Worm (Caenorhabditis elegans): ENCODE data around the gene B0416.5.

The B0416.5 gene

ce11 chrX:9238692-9239091, 32.0 kb downstream of the B0416.5 start (continued):
- peak; percentile 86 for TF ChIP-seq him-1 (tag; optimal IDR thresholded peaks at IDR 0.05)
- peak; percentile 44 for TF ChIP-seq athp-1 (tag; optimal IDR thresholded peaks at IDR 0.05)
- peak; percentile 16 for TF ChIP-seq sptf-2 (GFP tag; optimal IDR thresholded peaks at IDR 0.05)
- TF ChIP-seq mxl-1 (tag; optimal IDR thresholded peaks at IDR 0.05), result peak; percentile 57
- TF ChIP-seq let-607 (tag; optimal IDR thresholded peaks at IDR 0.05), result peak in 1 of 2 experiments; percentile 35
- TF ChIP-seq B0336.3 (GFP tag; IDR thresholded peaks at IDR 0.05), result no peak
- TF ChIP-seq Y95B8A.8 (GFP tag; IDR thresholded peaks at IDR 0.05), result no peak
- TF ChIP-seq tlf-1 (GFP tag; optimal IDR thresholded peaks at IDR 0.05), result no peak
- peak; percentile 46; the same call in 1 of the 2 replicates for TF ChIP-seq attf-6 (GFP tag; IDR thresholded peaks at IDR 0.05)
- no peak for TF ChIP-seq hsf-1 (GFP tag; IDR thresholded peaks at IDR 0.05)
- no peak for TF ChIP-seq F37B4.10 (GFP tag; IDR thresholded peaks at IDR 0.05)
- TF ChIP-seq pha-4 (tag; optimal IDR thresholded peaks at IDR 0.05), result no peak
- no peak for TF ChIP-seq F55B11.4 (tag; optimal IDR thresholded peaks at IDR 0.05; ENCODE audit: borderline replicate concordance, insufficient read depth)
- TF ChIP-seq F33H1.4 (GFP tag; IDR thresholded peaks at IDR 0.05), result no peak
- no peak for TF ChIP-seq mel-28 (tag; optimal IDR thresholded peaks at IDR 0.05; ENCODE audit: borderline replicate concordance)
- TF ChIP-seq C06A6.2 (GFP tag; conservative IDR thresholded peaks at IDR 0.05), result no peak
- no peak for TF ChIP-seq lin-35 (GFP tag; optimal IDR thresholded peaks at IDR 0.05)
- TF ChIP-seq C17E4.6 (GFP tag; IDR thresholded peaks at IDR 0.05), result no peak
- TF ChIP-seq ccch-3 (GFP tag; optimal IDR thresholded peaks at IDR 0.05), result no peak
- TF ChIP-seq lsl-1 (GFP tag; optimal IDR thresholded peaks at IDR 0.05), result no peak
- peak; percentile 58 for TF ChIP-seq T07F8.4 (tag; optimal IDR thresholded peaks at IDR 0.05)
- TF ChIP-seq rec-8 (tag; optimal IDR thresholded peaks at IDR 0.05), result peak; percentile 35 to 63
- no peak for TF ChIP-seq unc-62 (GFP tag; optimal IDR thresholded peaks at IDR 0.05)
- TF ChIP-seq nfyb-1 (GFP tag; IDR thresholded peaks at IDR 0.05), result peak; percentile 15; the same call in 1 of the 2 replicates
- TF ChIP-seq sdz-38 (tag; optimal IDR thresholded peaks at IDR 0.05), result peak; percentile 7
- no peak for TF ChIP-seq zfh-2 (GFP tag; conservative IDR thresholded peaks at IDR 0.05)
- TF ChIP-seq snpc-3.4 (tag; optimal IDR thresholded peaks at IDR 0.05), result peak; percentile 58
- TF ChIP-seq nfya-2 (GFP tag; IDR thresholded peaks at IDR 0.05), result no peak
- 0 out of 2 replicates have a peak, but pooled peaks have one; percentile 53 for TF ChIP-seq pbrm-1 (GFP tag; IDR thresholded peaks at IDR 0.05)
- TF ChIP-seq nfya-1 (tag; optimal IDR thresholded peaks at IDR 0.05; ENCODE audit: borderline replicate concordance, insufficient read depth), result no peak
- no peak for TF ChIP-seq lag-1 (GFP tag; IDR thresholded peaks at IDR 0.05)
- no peak for TF ChIP-seq nhr-120 (GFP tag; IDR thresholded peaks at IDR 0.05)
- no peak for TF ChIP-seq ekl-4 (GFP tag; IDR thresholded peaks at IDR 0.05)
- no peak for TF ChIP-seq bed-2 (GFP tag; IDR thresholded peaks at IDR 0.05)
- TF ChIP-seq F23B12.7 (tag; optimal IDR thresholded peaks at IDR 0.05; ENCODE audit: insufficient read depth), result no peak
- no peak for TF ChIP-seq madf-6 (GFP tag; IDR thresholded peaks at IDR 0.05)
- no peak for TF ChIP-seq hlh-26 (GFP tag; conservative IDR thresholded peaks at IDR 0.05)
- 0 out of 2 replicates have a peak, but pooled peaks have one; percentile 54 for TF ChIP-seq ceh-40 (GFP tag; IDR thresholded peaks at IDR 0.05)
- TF ChIP-seq sea-2 (GFP tag; IDR thresholded peaks at IDR 0.05), result no peak

ce11 chrX:9237708-9238107, 32.9 kb downstream of the B0416.5 start:
- TF ChIP-seq egl-44 (GFP tag; IDR thresholded peaks at IDR 0.05) (peak; percentile 70; the same call in 1 of the 2 replicates), F37B4.10 (GFP tag; IDR thresholded peaks at IDR 0.05) (no peak), unc-130 (GFP tag; optimal IDR thresholded peaks at IDR 0.05) (no peak), zim-3 (tag; optimal IDR thresholded peaks at IDR 0.05) (peak; percentile 37), K11D2.4 (GFP tag; IDR thresholded peaks at IDR 0.05) (no peak), mel-28 (tag; optimal IDR thresholded peaks at IDR 0.05; ENCODE audit: borderline replicate concordance) (no peak), pbrm-1 (GFP tag; IDR thresholded peaks at IDR 0.05) (peak; percentile 60; the same call in 1 of the 2 replicates), dpff-1 (tag; optimal IDR thresholded peaks at IDR 0.05) (no peak), somi-1 (GFP tag; optimal IDR thresholded peaks at IDR 0.05) (no peak), T26A5.8 (tag; optimal IDR thresholded peaks at IDR 0.05) (no peak), chd-7 (tag; optimal IDR thresholded peaks at IDR 0.05) (peak; percentile 39), athp-1 (tag; optimal IDR thresholded peaks at IDR 0.05) (peak; percentile 6), nhr-120 (GFP tag; IDR thresholded peaks at IDR 0.05) (no peak), madf-8 (GFP tag; conservative IDR thresholded peaks at IDR 0.05) (no peak), nhr-27 (tag; optimal IDR thresholded peaks at IDR 0.05) (no peak)
